Fruit fly (Drosophila melanogaster): ENCODE results near the gene CapaR.

Gene CapaR

DNA sequence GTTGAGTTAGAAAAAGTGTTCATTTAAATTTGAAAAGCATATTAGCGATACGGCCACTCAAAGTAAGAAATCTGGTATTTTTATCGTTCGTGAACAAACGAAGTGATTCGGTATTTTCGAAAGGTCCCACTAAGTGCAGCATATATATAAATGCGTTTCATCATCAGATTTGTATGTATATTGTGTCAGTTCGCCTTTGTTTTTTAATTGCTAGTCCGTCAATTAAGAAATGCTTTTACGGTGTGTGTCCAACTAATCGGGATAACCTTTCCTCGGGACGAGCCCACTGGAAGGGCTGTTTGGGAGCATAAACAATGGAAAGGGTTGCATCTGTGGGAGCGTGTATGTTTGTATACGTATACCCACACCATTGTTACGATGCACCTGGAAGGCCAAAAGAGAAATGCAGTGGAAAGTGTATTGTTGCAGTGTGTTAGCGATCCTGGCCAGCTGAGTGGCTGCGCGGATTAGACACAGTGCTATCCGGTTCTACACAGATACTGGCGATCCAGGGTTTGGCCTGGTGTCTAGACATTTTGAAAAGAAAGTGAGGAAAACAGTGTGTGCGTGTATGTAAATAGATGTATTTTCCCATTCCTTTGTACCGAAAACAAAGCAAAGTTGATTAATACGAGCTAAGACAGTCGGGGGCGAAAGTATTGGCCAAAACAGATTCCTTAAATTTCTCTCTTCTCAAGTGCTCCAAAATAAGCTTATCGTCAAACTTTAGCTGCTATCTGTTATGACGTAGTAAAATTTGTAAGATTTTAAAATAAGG lies 38.7 kb downstream of the CapaR start, which contains the start of gene CG7611 (continued):
- TF ChIP-seq Sox102F (GFP tag; optimal IDR thresholded peaks at IDR 0.05) (no peak), CG10431 (GFP tag; optimal IDR thresholded peaks at IDR 0.05) (peak; percentile 79), CrebB (tag; optimal IDR thresholded peaks at IDR 0.05) (no peak), ATbp (GFP tag; optimal IDR thresholded peaks at IDR 0.05) (no peak), caup (GFP tag; optimal IDR thresholded peaks at IDR 0.05; ENCODE audit: severe bottlenecking) (no peak), CG3838 (GFP tag; optimal IDR thresholded peaks at IDR 0.05) (no peak), CG17912 (GFP tag; optimal IDR thresholded peaks at IDR 0.05) (no peak), pan (optimal IDR thresholded peaks at IDR 0.05) (no peak), pan (GFP tag; optimal IDR thresholded peaks at IDR 0.05 in 1 of 2, IDR thresholded peaks at IDR 0.05 in 1 of 2) (no peak), CG12769 (tag; optimal IDR thresholded peaks at IDR 0.05) (no peak), CG30020 (tag; optimal IDR thresholded peaks at IDR 0.05) (peak; percentile 87), tap (tag; optimal IDR thresholded peaks at IDR 0.05) (no peak), Lhr (GFP tag; optimal IDR thresholded peaks at IDR 0.05) (peak; percentile 17), CG2202 (tag; optimal IDR thresholded peaks at IDR 0.05) (no peak), CG2889 (GFP tag; IDR thresholded peaks at IDR 0.05) (no peak), chinmo (GFP tag; IDR thresholded peaks at IDR 0.05; ENCODE audit: partially characterized antibody) (0 out of 4 replicates have a peak, but pooled peaks have one; percentile 69), luna (GFP tag; optimal IDR thresholded peaks at IDR 0.05) (no peak), kah (GFP tag; optimal IDR thresholded peaks at IDR 0.05) (no peak), h (optimal IDR thresholded peaks at IDR 0.05) (no peak), ara (GFP tag; IDR thresholded peaks at IDR 0.05) (no peak), aop (GFP tag; IDR thresholded peaks at IDR 0.05) (no peak), CG32767 (GFP tag; IDR thresholded peaks at IDR 0.05) (peak; percentile 78; the same call in 1 of the 2 replicates), Sox100B (GFP tag; optimal IDR thresholded peaks at IDR 0.05) (no peak), CG9876 (GFP tag; optimal IDR thresholded peaks at IDR 0.05) (no peak), stc (GFP tag; IDR thresholded peaks at IDR 0.05) (0 out of 2 replicates have a peak, but pooled peaks have one; percentile 4), Mrtf (GFP tag; IDR thresholded peaks at IDR 0.05) (no peak), bsh (GFP tag; optimal IDR thresholded peaks at IDR 0.05) (no peak), gfzf (GFP tag; optimal IDR thresholded peaks at IDR 0.05) (peak; percentile 78), CG9817 (tag; optimal IDR thresholded peaks at IDR 0.05) (no peak), repo (GFP tag; optimal IDR thresholded peaks at IDR 0.05) (no peak), Gsc (GFP tag; IDR thresholded peaks at IDR 0.05) (no peak), knrl (GFP tag; IDR thresholded peaks at IDR 0.05; ENCODE audit: partially characterized antibody) (no peak), CG15269 (tag; optimal IDR thresholded peaks at IDR 0.05) (no peak), CG30431 (GFP tag; optimal IDR thresholded peaks at IDR 0.05) (no peak), CG31224 (GFP tag; IDR thresholded peaks at IDR 0.05) (no peak), gt (GFP tag; IDR thresholded peaks at IDR 0.05) (no peak), HLH3B (GFP tag; IDR thresholded peaks at IDR 0.05) (no peak), emc (GFP tag; optimal IDR thresholded peaks at IDR 0.05) (no peak), gem (tag; optimal IDR thresholded peaks at IDR 0.05) (no peak), abd-A (tag; optimal IDR thresholded peaks at IDR 0.05) (no peak), dati (GFP tag; IDR thresholded peaks at IDR 0.05) (no peak), CG5953 (GFP tag; IDR thresholded peaks at IDR 0.05) (no peak), dm (GFP tag; optimal IDR thresholded peaks at IDR 0.05) (no peak), CG6254 (GFP tag; optimal IDR thresholded peaks at IDR 0.05) (no peak), cato (GFP tag; optimal IDR thresholded peaks at IDR 0.05; ENCODE audit: borderline replicate concordance) (no peak), Hr51 (GFP tag; optimal IDR thresholded peaks at IDR 0.05) (no peak), zen (tag; optimal IDR thresholded peaks at IDR 0.05) (no peak), CG10565 (GFP tag; optimal IDR thresholded peaks at IDR 0.05) (no peak), Asciz (GFP tag; optimal IDR thresholded peaks at IDR 0.05) (no peak), Doc2 (GFP tag; IDR thresholded peaks at IDR 0.05) (no peak)

Data from whole organism, embryonic.